Fruit fly (Drosophila melanogaster): ENCODE measurements around the gene Rich.

DNA sequence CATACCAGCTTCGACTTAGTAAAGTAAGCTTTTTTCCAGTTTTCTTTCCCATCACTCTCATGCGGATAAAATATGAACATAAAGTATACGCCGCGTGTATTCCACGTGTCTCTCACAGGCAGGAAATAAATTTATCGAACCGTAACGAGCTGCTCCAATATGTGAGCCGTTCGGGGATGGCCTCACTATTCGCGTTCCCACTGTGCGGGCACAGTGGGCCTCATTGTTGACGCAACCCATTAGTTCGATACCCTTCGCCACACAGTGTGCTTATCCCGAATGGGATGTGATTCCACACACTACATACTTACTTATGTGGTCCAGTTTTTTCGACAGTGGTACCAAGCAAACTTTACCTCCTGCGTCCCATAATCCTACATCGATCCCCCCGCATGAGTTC, 13.3 kb upstream of the Rich start:
- TF ChIP-seq pan (optimal IDR thresholded peaks at IDR 0.05), result no peak
- no peak for TF ChIP-seq psq (GFP tag; optimal IDR thresholded peaks at IDR 0.05)
- no peak for TF ChIP-seq Mio (GFP tag; optimal IDR thresholded peaks at IDR 0.05)
- TF ChIP-seq dsf (GFP tag; optimal IDR thresholded peaks at IDR 0.05; ENCODE audit: borderline replicate concordance), result no peak
- TF ChIP-seq h (GFP tag; optimal IDR thresholded peaks at IDR 0.05), result no peak
- no peak for TF ChIP-seq CrebA (GFP tag; optimal IDR thresholded peaks at IDR 0.05; ENCODE audit: borderline replicate concordance)

Data from whole organism, wandering third instar larva.